Worm (Caenorhabditis elegans) whole organism, L4 larva: ENCODE results near the gene F58F9.6.

Experiments used
- ama-1 ChIP-seq: fragments of 150-350 bp; optimal IDR thresholded peaks from 2 replicates; lab custom pipeline; 2014; ENCODE audit warnings: inconsistent platforms, mixed read lengths
- fkh-10 ChIP-seq: fragments of 150-350 bp; optimal IDR thresholded peaks from 2 replicates; lab custom pipeline; 2014; ENCODE audit warnings: missing biosample characterization, missing genetic modification reagents, missing genetic modification characterization
- lsy-2 ChIP-seq, 2 experiments: fragments of 150-350 bp in 1 of 2; sonication (generic microtip) in 1 of 2; optimal IDR thresholded peaks; 2 replicates each; lab custom pipeline; 2014 to 2017; ENCODE audit warnings: missing biosample characterization in 2 of 2, missing genetic modification characterization in 2 of 2
- nhr-11 ChIP-seq: fragments of 150-350 bp; optimal IDR thresholded peaks from 2 replicates; lab custom pipeline; 2014; ENCODE audit warnings: missing biosample characterization, missing genetic modification characterization
- nhr-28 ChIP-seq: fragments of 150-350 bp; optimal IDR thresholded peaks from 2 replicates; lab custom pipeline; 2014; ENCODE audit warnings: missing biosample characterization, missing genetic modification characterization
- unc-62 ChIP-seq, 3 experiments: fragments of 150-350 bp in 1 of 3; sonication (generic microtip); optimal IDR thresholded peaks in 2 of 3; peaks in 1 of 3; 1 replicate in 1 of 3; 2 replicates in 2 of 3; lab custom pipeline; 2014 to 2017; ENCODE audit warnings: missing biosample characterization in 3 of 3, missing genetic modification characterization in 3 of 3, missing genetic modification reagents in 3 of 3, missing genotype in 1 of 3
- zip-11 ChIP-seq: fragments of 200-800 bp; sonication (Bioruptor generic); IDR thresholded peaks from 2 replicates; pipeline ENCODE4 v1.3.6; 2022; ENCODE audit warnings: missing genetic modification characterization, missing compliant biosample characterization

ce11 chrIV:6269346-6269745, 31.9 kb upstream of the F58F9.6 start, which contains the start of gene srv-30:
- TF ChIP-seq unc-62 (GFP tag; optimal IDR thresholded peaks at IDR 0.05 in 1 of 2; lab: Kevin White, UChicago) (peak in 1 of 2 experiments; percentile 42), unc-62 (tag; optimal IDR thresholded peaks at IDR 0.05; lab: Kevin White, UChicago) (no peak), ama-1 (lab: Kevin White, UChicago) (no peak), nhr-28 (tag; lab: Kevin White, UChicago) (no peak), lsy-2 (tag; optimal IDR thresholded peaks at IDR 0.05; lab: Kevin White, UChicago) (no peak), zip-11 (GFP tag; lab: Robert Waterston, UW) (no peak), fkh-10 (GFP tag; lab: Kevin White, UChicago) (no peak), nhr-11 (tag; lab: Kevin White, UChicago) (no peak)
